Worm (Caenorhabditis elegans) whole organism, mixed stage, embryonic: ENCODE data around the gene T28C12.6.

Source experiments
- elt-1 ChIP-seq: sonication (generic microtip); optimal IDR thresholded peaks from 2 replicates; lab custom pipeline; 2017; ENCODE audit warnings: missing genetic modification characterization, mild to moderate bottlenecking, missing compliant biosample characterization, antibody characterized with exemption, moderate library complexity, borderline replicate concordance; ENCODE audit not compliant: insufficient read depth
- lsy-2 ChIP-seq: fragments of 150-350 bp; optimal IDR thresholded peaks from 2 replicates; lab custom pipeline; 2014; ENCODE audit warnings: missing biosample characterization, missing genetic modification characterization
- nhr-28 ChIP-seq: fragments of 150-350 bp; optimal IDR thresholded peaks from 2 replicates; lab custom pipeline; 2014; ENCODE audit warnings: missing biosample characterization, missing genetic modification characterization
- pha-4 ChIP-seq: fragments of 150-350 bp; optimal IDR thresholded peaks from 2 replicates; lab custom pipeline; 2018; ENCODE audit warnings: missing biosample characterization, missing genetic modification reagents, missing genetic modification characterization
- snpc-4 ChIP-seq: fragments of 150-350 bp; optimal IDR thresholded peaks from 2 replicates; lab custom pipeline; 2014; ENCODE audit warnings: missing biosample characterization, missing genetic modification characterization
- unc-39 ChIP-seq: fragments of 150-350 bp; optimal IDR thresholded peaks from 2 replicates; lab custom pipeline; 2014; ENCODE audit warnings: missing biosample characterization, missing genetic modification characterization
- unc-62 ChIP-seq: fragments of 150-350 bp; optimal IDR thresholded peaks from 2 replicates; lab custom pipeline; 2014; ENCODE audit warnings: missing biosample characterization, missing genetic modification reagents, missing genetic modification characterization

DNA sequence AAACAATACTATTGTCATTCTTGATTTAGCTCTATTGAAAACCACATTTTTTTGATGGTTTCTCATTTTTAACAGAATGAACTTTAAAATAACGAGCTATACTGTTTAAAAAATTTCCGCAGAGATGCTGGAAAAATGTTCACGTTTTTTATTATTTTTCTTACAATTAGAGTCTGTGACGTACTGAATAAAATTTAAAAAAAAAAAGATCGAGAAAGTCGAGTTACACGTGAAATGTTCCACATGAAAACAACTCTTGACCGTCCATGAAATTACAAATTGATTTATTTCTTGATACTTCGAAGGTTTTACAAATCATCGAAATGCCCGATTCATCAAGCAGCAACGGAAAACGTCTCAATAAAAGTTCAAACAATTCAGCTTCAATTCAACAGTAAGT is 8.9 kb downstream of the T28C12.6 start, which contains the start of gene fbxa-202:
- TF ChIP-seq snpc-4, result no peak
- no peak for TF ChIP-seq unc-62
- TF ChIP-seq lsy-2 (tag; lab: Kevin White, UChicago), result no peak
- no peak for TF ChIP-seq unc-39 (tag; lab: Kevin White, UChicago)
- no peak for TF ChIP-seq nhr-28
- no peak for TF ChIP-seq pha-4 (tag; lab: Kevin White, UChicago)
- TF ChIP-seq elt-1 (tag; lab: Kevin White, UChicago), result no peak
